Fruit fly (Drosophila melanogaster): ENCODE results near the gene CG10702.

The CG10702 gene

dm6 chr2L:19069548-19070145 is at the start of gene CG10702:
Gene CG10702, minus strand, starts transcription at chr2L:19069851.
- no peak for TF ChIP-seq bab1 (GFP tag; optimal IDR thresholded peaks at IDR 0.05)
- no peak for TF ChIP-seq pad (GFP tag; optimal IDR thresholded peaks at IDR 0.05)

DNA sequence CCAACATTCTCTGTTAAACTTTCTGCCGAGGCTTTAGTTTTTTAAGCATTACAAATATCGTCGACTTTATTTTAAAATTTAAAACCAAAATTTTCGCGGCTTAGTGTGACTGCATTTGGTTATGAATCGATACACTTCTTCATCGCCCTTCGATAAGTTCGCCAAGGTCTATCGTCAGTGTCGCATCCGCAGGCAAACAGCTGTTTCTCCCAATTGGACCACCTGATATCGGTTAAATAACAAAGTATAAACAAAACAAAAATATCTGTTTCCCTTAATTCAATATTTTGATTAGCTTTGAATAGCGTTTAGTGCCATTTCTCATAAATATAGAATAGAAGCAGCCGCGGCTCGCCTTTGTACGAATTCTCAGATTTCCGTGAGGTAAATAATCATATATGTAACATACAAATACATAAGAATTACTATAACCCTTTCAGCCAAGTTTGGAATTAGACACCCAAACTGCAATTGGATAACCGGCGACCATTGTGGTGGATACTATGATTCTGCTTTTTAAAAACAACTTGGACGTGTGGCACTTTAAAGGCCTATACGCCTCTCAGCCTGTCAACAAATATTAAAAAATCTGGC is 44.6 kb upstream of the CG10702 start, which contains the start of gene CG10561:
CG10561 (plus strand) TSS at position 219 of the 594 bp plus-strand sequence.
- peak; percentile 70 for TF ChIP-seq bab1 (GFP tag; optimal IDR thresholded peaks at IDR 0.05)
- TF ChIP-seq Hr96 (GFP tag; optimal IDR thresholded peaks at IDR 0.05): no peak

DNA sequence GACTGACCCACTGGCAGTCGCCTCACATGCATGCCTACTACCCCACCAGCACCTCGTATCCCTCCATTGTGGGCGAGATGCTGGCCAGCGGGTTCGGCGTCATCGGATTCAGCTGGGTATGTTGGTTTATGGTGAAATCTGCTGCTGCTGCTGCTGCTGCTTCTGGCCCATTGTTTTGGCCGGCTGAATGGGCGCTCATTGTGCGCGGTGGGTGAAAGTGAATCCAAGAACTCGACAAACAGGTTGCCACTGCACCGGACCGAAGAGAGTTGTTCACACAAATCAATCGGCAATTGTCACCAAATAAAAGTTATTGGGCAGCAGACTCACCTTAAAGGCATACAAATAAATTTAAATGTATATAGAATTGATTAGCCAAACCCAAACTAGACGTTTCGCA is 42.5 kb upstream of the CG10702 start:
- TF ChIP-seq CG7045 (GFP tag; optimal IDR thresholded peaks at IDR 0.05) (no peak), CG1620 (GFP tag; optimal IDR thresholded peaks at IDR 0.05) (no peak), cnc (optimal IDR thresholded peaks at IDR 0.05) (no peak), Crg-1 (GFP tag; optimal IDR thresholded peaks at IDR 0.05) (no peak), CG7101 (tag; optimal IDR thresholded peaks at IDR 0.05) (no peak), Hr96 (GFP tag; optimal IDR thresholded peaks at IDR 0.05) (no peak), CG33017 (tag; optimal IDR thresholded peaks at IDR 0.05) (no peak), Clk (GFP tag; optimal IDR thresholded peaks at IDR 0.05) (no peak), kay (GFP tag; ENCODE audit: borderline replicate concordance) (no peak), CG11617 (GFP tag; optimal IDR thresholded peaks at IDR 0.05) (no peak), CG5204 (GFP tag; optimal IDR thresholded peaks at IDR 0.05) (no peak), ovo (GFP tag; optimal IDR thresholded peaks at IDR 0.05) (no peak), CG12768 (GFP tag; optimal IDR thresholded peaks at IDR 0.05) (no peak), bab1 (GFP tag; optimal IDR thresholded peaks at IDR 0.05) (no peak), CG14711 (tag; optimal IDR thresholded peaks at IDR 0.05) (no peak), Mnt (GFP tag; optimal IDR thresholded peaks at IDR 0.05) (no peak), toe (GFP tag; optimal IDR thresholded peaks at IDR 0.05) (no peak), tj (GFP tag; optimal IDR thresholded peaks at IDR 0.05) (no peak), cic (GFP tag; optimal IDR thresholded peaks at IDR 0.05) (no peak), pad (GFP tag; optimal IDR thresholded peaks at IDR 0.05) (no peak)

DNA sequence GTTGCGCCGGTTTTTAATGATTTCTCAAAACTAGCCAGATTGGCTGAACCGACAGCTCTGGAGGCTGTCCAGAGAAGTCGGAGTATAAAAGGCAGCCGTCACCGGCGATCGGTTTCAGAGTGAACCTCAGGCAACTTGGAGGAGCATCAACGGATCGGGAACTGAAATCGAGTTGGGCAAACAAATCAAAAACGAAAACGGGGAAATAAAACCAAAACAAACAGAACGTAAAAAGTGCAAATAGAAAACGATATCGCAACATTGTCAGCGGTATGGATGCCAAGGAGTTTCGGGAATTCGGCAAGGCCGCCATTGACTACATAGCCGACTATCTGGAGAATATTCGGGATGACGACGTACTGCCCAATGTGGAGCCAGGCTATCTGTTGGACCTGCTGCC is 42.1 kb upstream of the CG10702 start:
- no peak for TF ChIP-seq cic (GFP tag; optimal IDR thresholded peaks at IDR 0.05)
- no peak for TF ChIP-seq ovo (GFP tag; optimal IDR thresholded peaks at IDR 0.05)
- TF ChIP-seq toe (GFP tag; optimal IDR thresholded peaks at IDR 0.05): no peak
- TF ChIP-seq CG7045 (GFP tag; optimal IDR thresholded peaks at IDR 0.05): no peak
- TF ChIP-seq CG14711 (tag; optimal IDR thresholded peaks at IDR 0.05): no peak
- no peak for TF ChIP-seq CG12768 (GFP tag; optimal IDR thresholded peaks at IDR 0.05)
- TF ChIP-seq cnc (optimal IDR thresholded peaks at IDR 0.05): no peak
- no peak for TF ChIP-seq CG7101 (tag; optimal IDR thresholded peaks at IDR 0.05)
- no peak for TF ChIP-seq Clk (GFP tag; optimal IDR thresholded peaks at IDR 0.05)
- TF ChIP-seq pad (GFP tag; optimal IDR thresholded peaks at IDR 0.05): no peak
- no peak for TF ChIP-seq CG1620 (GFP tag; optimal IDR thresholded peaks at IDR 0.05)

dm6 chr2L:19111137-19111536 is 41.5 kb upstream of the CG10702 start:
- TF ChIP-seq tj (GFP tag; optimal IDR thresholded peaks at IDR 0.05) (no peak), CG7101 (tag; optimal IDR thresholded peaks at IDR 0.05) (no peak)

DNA sequence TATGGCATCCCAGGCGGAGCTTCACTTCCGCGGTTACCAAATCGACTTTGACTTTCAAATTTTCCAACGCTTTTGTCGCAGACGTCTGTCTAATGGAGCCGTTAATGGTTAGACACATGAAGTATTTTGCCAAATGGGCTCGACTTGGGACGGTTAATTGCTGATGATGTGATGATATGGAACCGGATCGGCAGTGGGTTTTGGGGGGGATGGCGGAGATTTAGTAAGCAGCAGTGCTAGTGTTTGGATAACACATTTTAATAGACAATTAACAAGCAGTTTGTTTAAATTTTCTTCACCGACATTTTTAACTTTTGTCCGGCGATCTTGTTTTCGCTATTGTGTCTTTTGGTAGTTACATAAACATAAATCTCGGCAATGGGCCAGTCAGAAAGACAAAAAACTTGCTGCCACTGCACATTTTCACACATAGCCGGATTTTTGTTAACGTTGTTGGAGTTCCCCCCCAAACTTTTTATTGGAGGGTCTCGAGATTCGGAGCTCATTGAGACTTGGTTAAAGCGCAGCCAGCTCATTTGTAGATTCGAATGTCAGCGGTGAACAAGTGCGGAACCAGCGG is 40.1 kb upstream of the CG10702 start, which contains the start of gene amd:
amd (plus strand) TSS at position 530 of the 580 bp plus-strand sequence.
- TF ChIP-seq CG14711 (tag; optimal IDR thresholded peaks at IDR 0.05): no peak
- TF ChIP-seq CG1620 (GFP tag; optimal IDR thresholded peaks at IDR 0.05): no peak
- TF ChIP-seq Crg-1 (GFP tag; optimal IDR thresholded peaks at IDR 0.05): no peak
- TF ChIP-seq Clk (GFP tag; optimal IDR thresholded peaks at IDR 0.05): no peak
- no peak for TF ChIP-seq CG7101 (tag; optimal IDR thresholded peaks at IDR 0.05)
- no peak for TF ChIP-seq CG7045 (GFP tag; optimal IDR thresholded peaks at IDR 0.05)

DNA sequence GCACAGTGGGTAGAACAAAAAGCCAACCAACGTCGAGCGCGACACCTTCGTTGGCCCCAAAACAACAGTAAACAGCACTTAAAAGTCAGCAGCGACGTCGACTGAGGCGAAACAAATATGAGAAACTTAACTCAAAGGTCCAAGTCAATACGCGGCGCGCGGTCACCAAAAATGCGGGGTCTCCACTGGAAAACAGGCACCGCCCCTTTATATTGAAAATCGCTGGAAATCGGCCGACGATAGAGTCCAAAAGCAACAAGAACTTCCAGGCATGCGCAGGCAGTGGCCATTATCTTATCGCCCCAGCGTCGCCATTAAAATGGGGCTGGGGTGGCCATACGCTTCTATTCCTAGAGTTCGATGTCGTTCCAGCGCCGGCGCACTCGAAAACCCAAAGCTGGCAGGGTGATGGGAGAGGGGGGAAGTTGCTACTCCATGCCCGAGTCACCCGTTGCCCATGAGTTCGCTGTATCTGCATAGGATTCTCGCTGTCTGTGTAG is 38.8 kb upstream of the CG10702 start, which contains the start of gene Lim3:
Lim3 (minus strand) TSS at position 51 of the 500 bp plus-strand sequence.
- TF ChIP-seq pad (GFP tag; optimal IDR thresholded peaks at IDR 0.05): peak; percentile 46
- TF ChIP-seq CG12768 (GFP tag; optimal IDR thresholded peaks at IDR 0.05): no peak

DNA sequence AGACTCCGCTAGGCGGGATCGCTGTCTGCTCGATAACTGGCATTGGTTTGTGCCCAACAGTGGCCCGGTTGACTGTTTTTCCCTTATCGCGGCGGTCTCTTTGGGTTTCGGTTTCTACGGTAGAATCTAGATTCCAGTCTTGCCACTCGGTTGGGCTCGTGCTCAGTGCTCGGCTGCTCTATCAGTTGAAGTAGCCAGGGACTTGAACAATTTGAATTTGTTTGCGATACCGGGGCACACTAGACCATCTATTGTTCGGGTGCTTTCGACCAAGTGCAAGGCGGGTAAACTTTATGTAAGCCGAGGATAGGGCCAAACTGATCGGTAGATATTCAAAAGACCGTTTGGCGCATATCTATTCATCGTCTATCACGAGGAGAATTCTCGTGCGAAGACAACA is 36.6 kb upstream of the CG10702 start:
- TF ChIP-seq CG7045 (GFP tag; optimal IDR thresholded peaks at IDR 0.05): no peak
- no peak for TF ChIP-seq Crg-1 (GFP tag; optimal IDR thresholded peaks at IDR 0.05)
- TF ChIP-seq toe (GFP tag; optimal IDR thresholded peaks at IDR 0.05): no peak
- no peak for TF ChIP-seq CG33017 (tag; optimal IDR thresholded peaks at IDR 0.05)
- no peak for TF ChIP-seq CG7101 (tag; optimal IDR thresholded peaks at IDR 0.05)
- no peak for TF ChIP-seq Mnt (GFP tag; optimal IDR thresholded peaks at IDR 0.05)
- TF ChIP-seq cnc (optimal IDR thresholded peaks at IDR 0.05): no peak
- TF ChIP-seq pad (GFP tag; optimal IDR thresholded peaks at IDR 0.05): no peak
- no peak for TF ChIP-seq ovo (GFP tag; optimal IDR thresholded peaks at IDR 0.05)
- no peak for TF ChIP-seq Hr96 (GFP tag; optimal IDR thresholded peaks at IDR 0.05)
- no peak for TF ChIP-seq tj (GFP tag; optimal IDR thresholded peaks at IDR 0.05)
- no peak for TF ChIP-seq kay (GFP tag; ENCODE audit: borderline replicate concordance)
- no peak for TF ChIP-seq CG11617 (GFP tag; optimal IDR thresholded peaks at IDR 0.05)
- no peak for TF ChIP-seq CG5204 (GFP tag; optimal IDR thresholded peaks at IDR 0.05)
- no peak for TF ChIP-seq bab1 (GFP tag; optimal IDR thresholded peaks at IDR 0.05)
